Fruit fly (Drosophila melanogaster) Kc167 (cell line): ENCODE data around the gene CdGAPr.

Experiments used
- Myc ChIP-seq: fragments of >200 bp; optimal IDR thresholded peaks from 2 replicates; lab custom pipeline; 2017; ENCODE audit warnings: missing external identifiers
- Sin3A ChIP-seq: fragments of >200 bp; optimal IDR thresholded peaks from 2 replicates; lab custom pipeline; 2018; ENCODE audit warnings: missing external identifiers
- insv ChIP-seq: fragments of >200 bp; optimal IDR thresholded peaks from 3 replicates; lab custom pipeline; 2018; ENCODE audit warnings: missing external identifiers
- psq ChIP-seq: fragments of >200 bp; optimal IDR thresholded peaks from 2 replicates; lab custom pipeline; 2017; ENCODE audit warnings: missing external identifiers
- ttk ChIP-seq: sonication (Bioruptor generic); optimal IDR thresholded peaks from 2 replicates; lab custom pipeline; 2017; ENCODE audit warnings: missing external identifiers

DNA sequence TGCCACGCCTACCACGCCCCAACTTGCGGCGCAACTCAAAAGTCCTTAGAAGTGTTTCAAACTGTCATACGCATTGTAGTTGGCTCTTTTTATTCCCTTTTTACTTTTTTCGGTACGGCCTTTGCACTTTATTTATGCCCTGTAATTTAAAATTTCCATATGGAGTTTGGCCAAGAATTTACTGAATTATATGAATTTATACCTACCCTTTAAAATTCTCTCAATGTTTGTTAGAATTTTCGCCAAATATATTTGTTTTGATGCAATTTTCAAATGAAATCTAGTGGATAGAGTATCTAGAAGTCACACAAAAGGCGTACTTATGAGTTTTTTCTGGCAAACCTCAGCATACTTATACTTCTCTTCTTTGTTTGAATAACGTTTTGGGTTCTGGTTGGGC, 32.6 kb upstream of the CdGAPr start:
- TF ChIP-seq psq (lab: Kevin White, UChicago) (no peak), Myc (lab: Kevin White, UChicago) (no peak), ttk (lab: Kevin White, UChicago) (no peak), Sin3A (no peak), insv (no peak)
